Fruit fly (Drosophila melanogaster) whole organism, embryonic: ENCODE data around the gene CG17803.

ENCODE experiments used
- Bdp1 ChIP-seq: fragments of 200-800 bp; sonication (Bioruptor generic); optimal IDR thresholded peaks from 3 replicates; lab custom pipeline; 2016; ENCODE audit warnings: missing biosample characterization, missing genetic modification characterization
- CG10267 ChIP-seq: fragments of 200-800 bp; sonication (Bioruptor generic); optimal IDR thresholded peaks from 2 replicates; lab custom pipeline; 2018; ENCODE audit warnings: missing biosample characterization, mild to moderate bottlenecking, missing genetic modification characterization, moderate library complexity
- CG10543 ChIP-seq: fragments of 200-800 bp; sonication (Bioruptor generic); optimal IDR thresholded peaks from 3 replicates; lab custom pipeline; 2017; ENCODE audit warnings: missing biosample characterization, mild to moderate bottlenecking, missing genetic modification characterization, moderate library complexity
- CG11093 ChIP-seq: fragments of 200-800 bp; sonication (Bioruptor generic); IDR thresholded peaks from 3 replicates; pipeline ENCODE4 v1.3.6; 2022; ENCODE audit warnings: missing biosample characterization, missing genetic modification characterization
- CG11504 ChIP-seq: fragments of 200-800 bp; sonication (Bioruptor generic); optimal IDR thresholded peaks from 3 replicates; lab custom pipeline; 2019; ENCODE audit warnings: missing biosample characterization, mild to moderate bottlenecking, missing genetic modification characterization, moderate library complexity
- CG13296 ChIP-seq: fragments of 200-800 bp; sonication (Bioruptor generic); optimal IDR thresholded peaks from 3 replicates; lab custom pipeline; 2018; ENCODE audit warnings: missing biosample characterization, mild to moderate bottlenecking, missing genetic modification characterization
- CG13424 ChIP-seq: fragments of 200-800 bp; sonication (Bioruptor generic); optimal IDR thresholded peaks from 2 replicates; lab custom pipeline; 2019; ENCODE audit warnings: missing biosample characterization, mild to moderate bottlenecking, missing genetic modification characterization, moderate library complexity
- CG15514 ChIP-seq: fragments of 200-800 bp; sonication (Bioruptor generic); optimal IDR thresholded peaks from 3 replicates; lab custom pipeline; 2017; ENCODE audit warnings: missing biosample characterization, missing genetic modification characterization, mild to moderate bottlenecking, moderate library complexity, missing genetic modification reagents
- CG17802 ChIP-seq: fragments of 200-800 bp; sonication (Bioruptor generic); optimal IDR thresholded peaks from 2 replicates; lab custom pipeline; 2018; ENCODE audit warnings: missing biosample characterization, mild to moderate bottlenecking, missing genetic modification characterization, moderate library complexity
- CG2678 ChIP-seq: fragments of 200-800 bp; sonication (Bioruptor generic); optimal IDR thresholded peaks from 3 replicates; lab custom pipeline; 2019; ENCODE audit warnings: missing biosample characterization, mild to moderate bottlenecking, missing genetic modification characterization, moderate library complexity
- CG33557 ChIP-seq: fragments of 200-800 bp; sonication (Bioruptor generic); optimal IDR thresholded peaks from 2 replicates; lab custom pipeline; 2019; ENCODE audit warnings: missing biosample characterization, mild to moderate bottlenecking, missing genetic modification characterization, moderate library complexity
- CG43689 ChIP-seq: fragments of 200-800 bp; sonication (Bioruptor generic); IDR thresholded peaks from 2 replicates; pipeline ENCODE4 v1.3.6; 2022; ENCODE audit warnings: missing biosample characterization, missing genetic modification characterization
- CG6689 ChIP-seq: fragments of 200-800 bp; sonication (Bioruptor generic); IDR thresholded peaks from 2 replicates; pipeline ENCODE4 v1.3.6; 2022; ENCODE audit warnings: missing biosample characterization, missing genetic modification characterization
- CG7357 ChIP-seq: fragments of 200-800 bp; sonication (Bioruptor generic); IDR thresholded peaks from 3 replicates; pipeline ENCODE4 v1.3.6; 2022; ENCODE audit warnings: missing biosample characterization, missing genetic modification characterization
- CG9609 ChIP-seq: fragments of 200-800 bp; sonication (Bioruptor generic); optimal IDR thresholded peaks from 3 replicates; lab custom pipeline; 2016; ENCODE audit warnings: missing biosample characterization, missing genetic modification characterization
- D19A ChIP-seq: fragments of 200-800 bp; optimal IDR thresholded peaks from 3 replicates; lab custom pipeline; 2019; ENCODE audit warnings: missing biosample characterization, mild to moderate bottlenecking, missing genetic modification characterization, moderate library complexity
- Dad ChIP-seq: fragments of 200-800 bp; sonication (Bioruptor generic); optimal IDR thresholded peaks from 3 replicates; lab custom pipeline; 2016; ENCODE audit warnings: missing biosample characterization, missing genetic modification characterization
- Dp ChIP-seq: fragments of 200-800 bp; sonication (Bioruptor generic); optimal IDR thresholded peaks from 2 replicates; lab custom pipeline; 2018; ENCODE audit warnings: missing biosample characterization, mild to moderate bottlenecking, missing genetic modification characterization, moderate library complexity
- E2f2 ChIP-seq: fragments of 200-800 bp; sonication (Bioruptor generic); IDR thresholded peaks from 2 replicates; pipeline ENCODE4 v1.3.6; 2022; ENCODE audit warnings: missing biosample characterization, missing genetic modification characterization
- GATAe ChIP-seq: fragments of 200-800 bp; sonication (Bioruptor generic); conservative IDR thresholded peaks from 2 replicates; pipeline ENCODE4 v1.3.6; 2022; ENCODE audit warnings: missing biosample characterization, missing genetic modification characterization
- Gsc ChIP-seq: fragments of 200-800 bp; sonication (Bioruptor generic); IDR thresholded peaks from 2 replicates; pipeline ENCODE4 v1.3.6; 2022; ENCODE audit warnings: missing biosample characterization, missing genetic modification characterization
- HHEX ChIP-seq: fragments of 200-800 bp; sonication (Bioruptor generic); optimal IDR thresholded peaks from 3 replicates; lab custom pipeline; 2017; ENCODE audit warnings: missing biosample characterization, mild to moderate bottlenecking, missing genetic modification characterization, missing genetic modification reagents
- HLH54F ChIP-seq: fragments of 200-800 bp; sonication (Bioruptor generic); optimal IDR thresholded peaks from 3 replicates; lab custom pipeline; 2016; ENCODE audit warnings: missing biosample characterization, missing genetic modification characterization
- Hand ChIP-seq: fragments of 200-800 bp; sonication (Bioruptor generic); optimal IDR thresholded peaks from 2 replicates; lab custom pipeline; 2017; ENCODE audit warnings: mild to moderate bottlenecking, missing biosample characterization, missing genetic modification reagents, missing genetic modification characterization
- HmgZ ChIP-seq: fragments of 200-800 bp; sonication (Bioruptor generic); optimal IDR thresholded peaks from 2 replicates; lab custom pipeline; 2018; ENCODE audit warnings: missing biosample characterization, mild to moderate bottlenecking, missing genetic modification characterization
- Hmr ChIP-seq: fragments of 200-800 bp; sonication (Bioruptor generic); optimal IDR thresholded peaks from 3 replicates; lab custom pipeline; 2017; ENCODE audit warnings: mild to moderate bottlenecking, missing biosample characterization, missing genetic modification reagents, missing genetic modification characterization
- MESR4 ChIP-seq: fragments of 200-800 bp; sonication (Bioruptor generic); optimal IDR thresholded peaks from 2 replicates; lab custom pipeline; 2018; ENCODE audit warnings: missing biosample characterization, mild to moderate bottlenecking, missing genetic modification characterization, moderate library complexity
- Meics ChIP-seq: fragments of 200-800 bp; sonication (Bioruptor generic); optimal IDR thresholded peaks from 2 replicates; lab custom pipeline; 2017; ENCODE audit warnings: missing biosample characterization, mild to moderate bottlenecking, missing genetic modification characterization
- NC2α ChIP-seq: fragments of 200-800 bp; sonication (Bioruptor generic); optimal IDR thresholded peaks from 2 replicates; lab custom pipeline; 2016; ENCODE audit warnings: missing biosample characterization, missing genetic modification characterization
- Side ChIP-seq: fragments of 200-800 bp; sonication (Bioruptor generic); optimal IDR thresholded peaks from 2 replicates; lab custom pipeline; 2016; ENCODE audit warnings: missing biosample characterization, missing genetic modification characterization
- Sin3A ChIP-seq: fragments of >200 bp; optimal IDR thresholded peaks from 2 replicates; lab custom pipeline; 2018
- al ChIP-seq: fragments of 200-800 bp; sonication (Bioruptor generic); IDR thresholded peaks from 2 replicates; pipeline ENCODE4 v1.3.6; 2022; ENCODE audit warnings: missing biosample characterization, missing genetic modification characterization
- aop ChIP-seq: fragments of 200-800 bp; sonication (Bioruptor generic); IDR thresholded peaks from 2 replicates; pipeline ENCODE4 v1.3.6; 2022; ENCODE audit warnings: missing biosample characterization, missing genetic modification characterization
- ap ChIP-seq: fragments of 200-800 bp; sonication (Bioruptor generic); IDR thresholded peaks from 2 replicates; pipeline ENCODE4 v1.3.6; 2022; ENCODE audit warnings: missing biosample characterization, missing genetic modification characterization
- chn ChIP-seq: fragments of 200-800 bp; sonication (Bioruptor generic); optimal IDR thresholded peaks from 2 replicates; lab custom pipeline; 2016; ENCODE audit warnings: missing biosample characterization, missing genetic modification characterization
- cwo ChIP-seq: fragments of 200-800 bp; sonication (Bioruptor generic); optimal IDR thresholded peaks from 3 replicates; lab custom pipeline; 2017; ENCODE audit warnings: missing biosample characterization, missing genetic modification characterization, mild to moderate bottlenecking, moderate library complexity, missing genetic modification reagents
- dmrt99B ChIP-seq: fragments of 200-800 bp; sonication (Bioruptor generic); optimal IDR thresholded peaks from 2 replicates; lab custom pipeline; 2018; ENCODE audit warnings: missing biosample characterization, mild to moderate bottlenecking, missing genetic modification characterization, moderate library complexity
- emc ChIP-seq: fragments of 200-800 bp; sonication (Bioruptor generic); optimal IDR thresholded peaks from 2 replicates; lab custom pipeline; 2016; ENCODE audit warnings: missing biosample characterization, missing genetic modification characterization
- eve ChIP-seq, 2 experiments: fragments of >200 bp; optimal IDR thresholded peaks; 2 replicates each; lab custom pipeline; 2017; ENCODE audit warnings: missing biosample characterization in 2 of 2, missing genetic modification characterization in 2 of 2
- exex ChIP-seq: fragments of 200-800 bp; sonication (Bioruptor generic); optimal IDR thresholded peaks from 4 replicates; lab custom pipeline; 2018; ENCODE audit warnings: missing biosample characterization, mild to moderate bottlenecking, missing genetic modification characterization, moderate library complexity
- fd64A ChIP-seq: fragments of 200-800 bp; sonication (Bioruptor generic); optimal IDR thresholded peaks from 3 replicates; lab custom pipeline; 2018; ENCODE audit warnings: missing biosample characterization, mild to moderate bottlenecking, missing genetic modification characterization
- fru ChIP-seq: fragments of >200 bp; optimal IDR thresholded peaks from 2 replicates; lab custom pipeline; 2017
- fu2 ChIP-seq: fragments of 200-800 bp; sonication (Bioruptor generic); optimal IDR thresholded peaks from 2 replicates; lab custom pipeline; 2016; ENCODE audit warnings: missing biosample characterization, missing genetic modification characterization
- gem ChIP-seq: fragments of 200-800 bp; sonication (Bioruptor generic); optimal IDR thresholded peaks from 2 replicates; lab custom pipeline; 2019; ENCODE audit warnings: missing biosample characterization, mild to moderate bottlenecking, missing genetic modification characterization, moderate library complexity
- lov ChIP-seq, 2 experiments: fragments of 200-800 bp in 1 of 2; fragments of >200 bp in 1 of 2; sonication (Bioruptor generic) in 1 of 2; IDR thresholded peaks in 1 of 2; optimal IDR thresholded peaks in 1 of 2; 2 replicates in 1 of 2; 3 replicates in 1 of 2; pipeline versions ENCODE4 v1.3.6 to Lab custom; 2017 to 2022; ENCODE audit warnings: missing biosample characterization in 1 of 2, missing genetic modification characterization in 1 of 2
- oc ChIP-seq: fragments of 200-800 bp; sonication (Bioruptor generic); optimal IDR thresholded peaks from 2 replicates; lab custom pipeline; 2018; ENCODE audit warnings: missing biosample characterization, mild to moderate bottlenecking, missing genetic modification characterization, moderate library complexity
- pum ChIP-seq: fragments of 200-800 bp; sonication (Bioruptor generic); optimal IDR thresholded peaks from 2 replicates; lab custom pipeline; 2016; ENCODE audit warnings: missing biosample characterization, missing genetic modification characterization
- ssp ChIP-seq: fragments of 200-800 bp; sonication (Bioruptor generic); IDR thresholded peaks from 2 replicates; pipeline ENCODE4 v1.3.6; 2022; ENCODE audit warnings: missing biosample characterization, missing genetic modification characterization
- tgo ChIP-seq: fragments of 200-800 bp; sonication (Bioruptor generic); IDR thresholded peaks from 3 replicates; pipeline ENCODE4 v1.3.6; 2022; ENCODE audit warnings: missing biosample characterization, missing genetic modification characterization
- tna ChIP-seq: fragments of 200-800 bp; sonication (Bioruptor generic); IDR thresholded peaks from 2 replicates; pipeline ENCODE4 v1.3.6; 2022; ENCODE audit warnings: missing biosample characterization, missing genetic modification characterization; ENCODE audit not compliant: partially characterized antibody
- zen2 ChIP-seq: fragments of 200-800 bp; sonication (Bioruptor generic); IDR thresholded peaks from 3 replicates; pipeline ENCODE4 v1.3.6; 2022; ENCODE audit warnings: missing biosample characterization, missing genetic modification characterization; ENCODE audit not compliant: partially characterized antibody
- zfh2 ChIP-seq: fragments of 200-800 bp; sonication (Bioruptor generic); optimal IDR thresholded peaks from 2 replicates; lab custom pipeline; 2016; ENCODE audit warnings: missing biosample characterization, missing genetic modification characterization

Gene CG17803

dm6 chr3R:17803025-17803424, 1.7 kb upstream of the CG17803 start, which contains the start of gene CG17806 (continued):
- TF ChIP-seq zen2 (no peak), CG10267 (tag; lab: Kevin White, UChicago) (peak; percentile 2), ap (GFP tag; lab: Robert Waterston, UW) (no peak), Meics (peak; percentile 10), aop (GFP tag; lab: Robert Waterston, UW) (no peak), fu2 (GFP tag; lab: Kevin White, UChicago) (no peak), CG10543 (GFP tag; lab: Kevin White, UChicago) (peak; percentile 7), GATAe (GFP tag; lab: Robert Waterston, UW) (no peak), D19A (tag; lab: Kevin White, UChicago) (no peak), E2f2 (GFP tag; lab: Robert Waterston, UW) (peak; percentile 48), MESR4 (GFP tag; lab: Kevin White, UChicago) (peak; percentile 14), Dad (GFP tag; lab: Kevin White, UChicago) (no peak), tna (GFP tag; lab: Robert Waterston, UW) (no peak), lov (optimal IDR thresholded peaks at IDR 0.05; lab: Kevin White, UChicago) (no peak), lov (GFP tag; IDR thresholded peaks at IDR 0.05; lab: Robert Waterston, UW) (no peak), fd64A (GFP tag; lab: Kevin White, UChicago) (no peak), CG7357 (no peak), fru (lab: Kevin White, UChicago) (no peak), CG33557 (GFP tag; lab: Kevin White, UChicago) (peak; percentile 1), CG9609 (GFP tag; lab: Kevin White, UChicago) (no peak), CG13424 (tag; lab: Kevin White, UChicago) (peak; percentile 27), CG15514 (GFP tag; lab: Kevin White, UChicago) (peak; percentile 24), CG13296 (GFP tag; lab: Kevin White, UChicago) (peak; percentile 5), CG11504 (tag; lab: Kevin White, UChicago) (no peak), Gsc (GFP tag; lab: Robert Waterston, UW) (no peak), Hand (GFP tag; lab: Kevin White, UChicago) (no peak), CG11093 (GFP tag; lab: Robert Waterston, UW) (no peak), NC2α (no peak), pum (no peak), Sin3A (lab: Kevin White, UChicago) (no peak), CG17802 (tag; lab: Kevin White, UChicago) (no peak), CG2678 (no peak), zfh2 (GFP tag; lab: Kevin White, UChicago) (no peak), chn (GFP tag; lab: Kevin White, UChicago) (no peak), gem (peak; percentile 29), tgo (no peak), eve (GFP tag; optimal IDR thresholded peaks at IDR 0.05; lab: Kevin White, UChicago) (no peak), CG43689 (GFP tag; lab: Robert Waterston, UW) (no peak), CG6689 (GFP tag; lab: Robert Waterston, UW) (no peak), HLH54F (GFP tag; lab: Kevin White, UChicago) (no peak), HmgZ (tag; lab: Kevin White, UChicago) (peak; percentile 25), Dp (GFP tag; lab: Kevin White, UChicago) (peak; percentile 43), ssp (GFP tag; lab: Robert Waterston, UW) (no peak), exex (tag; lab: Kevin White, UChicago) (no peak), dmrt99B (tag; lab: Kevin White, UChicago) (no peak), HHEX (GFP tag; lab: Kevin White, UChicago) (no peak), Bdp1 (GFP tag; lab: Kevin White, UChicago) (no peak), emc (GFP tag; lab: Kevin White, UChicago) (no peak), oc (no peak), cwo (GFP tag; lab: Kevin White, UChicago) (no peak), al (GFP tag; lab: Robert Waterston, UW) (no peak), Side (GFP tag; lab: Kevin White, UChicago) (no peak), Hmr (GFP tag; lab: Kevin White, UChicago) (no peak)
